Worm (Caenorhabditis elegans): ENCODE data around the gene T22G5.3.

DNA sequence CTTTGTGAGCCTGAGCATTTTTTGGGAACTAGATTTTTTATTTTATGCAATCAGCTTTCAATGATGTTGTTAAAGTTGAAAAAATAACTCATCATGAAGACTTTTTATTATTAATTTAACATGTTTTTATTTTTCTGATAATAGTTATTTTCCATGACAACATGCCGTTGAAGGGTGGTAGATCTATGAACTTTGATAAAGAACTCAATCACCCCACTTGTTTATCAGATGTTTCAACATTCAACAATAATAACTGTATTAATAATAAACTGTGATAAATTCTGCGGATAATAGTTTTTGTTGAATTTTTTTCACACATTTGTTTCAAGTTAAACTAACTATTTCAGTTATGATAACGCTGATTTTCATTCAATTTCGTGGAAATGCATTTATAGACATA, 10.8 kb downstream of the T22G5.3 start:
- TF ChIP-seq ama-1 (optimal IDR thresholded peaks at IDR 0.05) (no peak), F13C5.2 (tag; optimal IDR thresholded peaks at IDR 0.05) (no peak), pes-1 (GFP tag; IDR thresholded peaks at IDR 0.05) (no peak), tbx-37 (GFP tag; conservative IDR thresholded peaks at IDR 0.05) (no peak), hmbx-1 (tag; optimal IDR thresholded peaks at IDR 0.05) (no peak), aly-1 (tag; optimal IDR thresholded peaks at IDR 0.05) (no peak), B0310.2 (tag; optimal IDR thresholded peaks at IDR 0.05) (no peak)
